Worm (Caenorhabditis elegans) whole organism, L4/young adult: ENCODE data around the gene Y11D7A.19.

ENCODE experiments used
- W03F9.2 ChIP-seq: fragments of 150-350 bp; optimal IDR thresholded peaks from 2 replicates; lab custom pipeline; 2014; ENCODE audit warnings: missing biosample characterization, missing genetic modification characterization
- dao-5 ChIP-seq: sonication (generic microtip); optimal IDR thresholded peaks from 2 replicates; lab custom pipeline; 2016; ENCODE audit warnings: missing genotype, missing genetic modification characterization, moderate library complexity, missing compliant biosample characterization
- him-1 ChIP-seq: sonication (generic microtip); optimal IDR thresholded peaks from 2 replicates; lab custom pipeline; 2016; ENCODE audit warnings: missing genotype, missing genetic modification reagents, missing genetic modification characterization, missing compliant biosample characterization

ce11 chrIV:9303994-9304393 is 37.6 kb upstream of the Y11D7A.19 start, which contains the start of gene F49C12.4:
- no peak for TF ChIP-seq dao-5 (tag; lab: Kevin White, UChicago)
- TF ChIP-seq him-1, result no peak
- TF ChIP-seq W03F9.2 (tag; lab: Kevin White, UChicago), result no peak
